Worm (Caenorhabditis elegans) whole organism, L1 larva: ENCODE data around the gene cnc-4.
A peak's percentile ranks its signal among the peaks of the same experiment; 100 is the strongest.

Source experiments
- C16A3.4 ChIP-seq: fragments of 150-350 bp; optimal IDR thresholded peaks from 2 replicates; lab custom pipeline; 2014; ENCODE audit warnings: missing biosample characterization, missing genetic modification characterization
- C34B4.2 ChIP-seq: sonication (generic microtip); optimal IDR thresholded peaks from 2 replicates; lab custom pipeline; 2017; ENCODE audit warnings: mild to moderate bottlenecking, missing genetic modification characterization, missing compliant biosample characterization
- Y116A8C.19 ChIP-seq: sonication (generic microtip); optimal IDR thresholded peaks from 2 replicates; lab custom pipeline; 2016; ENCODE audit warnings: missing compliant biosample characterization, missing genetic modification characterization, borderline replicate concordance
- alr-1 ChIP-seq: fragments of 200-800 bp; sonication (Bioruptor generic); optimal IDR thresholded peaks from 2 replicates; lab custom pipeline; 2018; ENCODE audit warnings: borderline replicate concordance, mild to moderate bottlenecking, missing genetic modification characterization, missing compliant biosample characterization
- blmp-1 ChIP-seq: fragments of 150-350 bp; optimal IDR thresholded peaks from 2 replicates; lab custom pipeline; 2014; ENCODE audit warnings: missing biosample characterization, missing genetic modification characterization
- ceh-82 ChIP-seq, 3 experiments: fragments of 150-350 bp in 1 of 3; sonication (generic microtip) in 2 of 3; optimal IDR thresholded peaks; 2 replicates each; lab custom pipeline; 2014 to 2017; ENCODE audit warnings: missing biosample characterization in 3 of 3, missing genetic modification characterization in 3 of 3
- ces-1 ChIP-seq: fragments of 150-350 bp; optimal IDR thresholded peaks from 2 replicates; lab custom pipeline; 2014; ENCODE audit warnings: missing biosample characterization, missing genetic modification reagents, missing genetic modification characterization
- dpl-1 ChIP-seq, 3 experiments: fragments of 150-350 bp in 2 of 3; sonication (generic microtip) in 1 of 3; optimal IDR thresholded peaks; 2 replicates each; lab custom pipeline; 2014 to 2017; ENCODE audit warnings: missing biosample characterization in 3 of 3, missing genetic modification characterization in 3 of 3, missing genetic modification reagents in 3 of 3
- egl-13 ChIP-seq: sonication (generic microtip); optimal IDR thresholded peaks from 2 replicates; lab custom pipeline; 2016; ENCODE audit warnings: missing genotype, missing genetic modification reagents, missing genetic modification characterization, missing compliant biosample characterization
- egl-27 ChIP-seq, 2 experiments: fragments of 150-350 bp in 1 of 2; sonication (generic microtip); optimal IDR thresholded peaks; 3 replicates each; lab custom pipeline; 2017 to 2018; ENCODE audit warnings: missing biosample characterization in 2 of 2, missing genetic modification characterization in 2 of 2, missing genetic modification reagents in 2 of 2
- elt-3 ChIP-seq, 6 experiments: fragments of 150-350 bp in 1 of 6; sonication (generic microtip); optimal IDR thresholded peaks; 2 replicates each; lab custom pipeline; 2017 to 2018; ENCODE audit warnings: missing biosample characterization in 6 of 6, missing genetic modification characterization in 6 of 6, inconsistent platforms in 1 of 6
- fkh-8 ChIP-seq: sonication (generic microtip); optimal IDR thresholded peaks from 2 replicates; lab custom pipeline; 2016; ENCODE audit warnings: mild to moderate bottlenecking, missing genetic modification characterization, missing compliant biosample characterization
- hlh-17 ChIP-seq: fragments of 200-800 bp; sonication (Bioruptor generic); optimal IDR thresholded peaks from 2 replicates; lab custom pipeline; 2018; ENCODE audit warnings: missing genetic modification characterization, mild to moderate bottlenecking, missing compliant biosample characterization, moderate library complexity, borderline replicate concordance
- lin-13 ChIP-seq: fragments of 150-350 bp; optimal IDR thresholded peaks from 2 replicates; lab custom pipeline; 2014; ENCODE audit warnings: missing biosample characterization, missing genetic modification reagents, missing genetic modification characterization
- lir-3 ChIP-seq: sonication (generic microtip); optimal IDR thresholded peaks from 2 replicates; lab custom pipeline; 2016; ENCODE audit warnings: mild to moderate bottlenecking, missing genetic modification characterization, moderate library complexity, missing compliant biosample characterization; ENCODE audit not compliant: poor library complexity
- mab-9 ChIP-seq: fragments of 200-800 bp; sonication (Bioruptor generic); IDR thresholded peaks from 2 replicates; pipeline ENCODE4 v1.3.6; 2022; ENCODE audit warnings: missing genetic modification reagents, missing genetic modification characterization, missing compliant biosample characterization
- nhr-11 ChIP-seq: fragments of 150-350 bp; optimal IDR thresholded peaks from 2 replicates; lab custom pipeline; 2014; ENCODE audit warnings: missing biosample characterization, missing genetic modification characterization
- nhr-20 ChIP-seq: sonication (generic microtip); optimal IDR thresholded peaks from 2 replicates; lab custom pipeline; 2016; ENCODE audit warnings: mild to moderate bottlenecking, missing genetic modification characterization, missing compliant biosample characterization
- nhr-237 ChIP-seq: fragments of 150-350 bp; optimal IDR thresholded peaks from 2 replicates; lab custom pipeline; 2014; ENCODE audit warnings: missing biosample characterization, missing genetic modification characterization
- nhr-71 ChIP-seq: sonication (generic microtip); optimal IDR thresholded peaks from 2 replicates; lab custom pipeline; 2016; ENCODE audit warnings: mild to moderate bottlenecking, missing genetic modification characterization, moderate library complexity, missing compliant biosample characterization
- nhr-76 ChIP-seq: sonication (generic microtip); optimal IDR thresholded peaks from 2 replicates; lab custom pipeline; 2017; ENCODE audit warnings: missing biosample characterization, missing genetic modification characterization
- nhr-77 ChIP-seq: fragments of 150-350 bp; optimal IDR thresholded peaks from 2 replicates; lab custom pipeline; 2014; ENCODE audit warnings: missing biosample characterization, missing genetic modification characterization
- nhr-84 ChIP-seq: sonication (generic microtip); optimal IDR thresholded peaks from 2 replicates; lab custom pipeline; 2017; ENCODE audit warnings: missing biosample characterization, missing genetic modification characterization
- nhr-85 ChIP-seq: sonication (generic microtip); peaks from one replicate; lab custom pipeline; 2016; ENCODE audit warnings: missing genetic modification characterization, inconsistent platforms, missing compliant biosample characterization
- pqm-1 ChIP-seq: sonication (generic microtip); optimal IDR thresholded peaks from 3 replicates; lab custom pipeline; 2017; ENCODE audit warnings: missing biosample characterization, missing genetic modification characterization
- snu-23 ChIP-seq: sonication (generic microtip); optimal IDR thresholded peaks from 2 replicates; lab custom pipeline; 2016; ENCODE audit warnings: missing genetic modification characterization, missing compliant biosample characterization
- sup-37 ChIP-seq: fragments of 200-800 bp; sonication (Bioruptor generic); optimal IDR thresholded peaks from 2 replicates; lab custom pipeline; 2018; ENCODE audit warnings: mild to moderate bottlenecking, missing genetic modification characterization, missing compliant biosample characterization
- tlp-1 ChIP-seq: fragments of 150-350 bp; optimal IDR thresholded peaks from 2 replicates; lab custom pipeline; 2014; ENCODE audit warnings: missing biosample characterization, missing genetic modification characterization
- unc-30 ChIP-seq: sonication (generic microtip); optimal IDR thresholded peaks from 2 replicates; lab custom pipeline; 2017; ENCODE audit warnings: missing biosample characterization, missing genetic modification characterization
- unc-86 ChIP-seq: sonication (generic microtip); optimal IDR thresholded peaks from 2 replicates; lab custom pipeline; 2016; ENCODE audit warnings: missing genetic modification characterization, missing compliant biosample characterization
- zag-1 ChIP-seq: fragments of 150-350 bp; optimal IDR thresholded peaks from 2 replicates; lab custom pipeline; 2014; ENCODE audit warnings: missing biosample characterization, missing genetic modification characterization
- zip-4 ChIP-seq: fragments of 200-800 bp; sonication (Bioruptor generic); optimal IDR thresholded peaks from 2 replicates; lab custom pipeline; 2018; ENCODE audit warnings: mild to moderate bottlenecking, missing genetic modification characterization, moderate library complexity, missing compliant biosample characterization
- ztf-11 ChIP-seq, 2 experiments: sonication (generic microtip); optimal IDR thresholded peaks; 2 replicates each; lab custom pipeline; 2016 to 2017; ENCODE audit warnings: missing genetic modification characterization in 2 of 2, missing biosample characterization in 1 of 2, missing compliant biosample characterization in 1 of 2
- ztf-4 ChIP-seq: fragments of 150-350 bp; optimal IDR thresholded peaks from 2 replicates; lab custom pipeline; 2014; ENCODE audit warnings: missing biosample characterization, missing genetic modification characterization

The cnc-4 gene

ce11 chrV:1442042-1442441, 5.0 kb upstream of the cnc-4 start, which contains the start of gene cnc-11:
TSS of gene cnc-11 (plus strand) at chrV:1442342.
- no peak for TF ChIP-seq lin-13
- no peak for TF ChIP-seq nhr-20 (tag; lab: Kevin White, UChicago)
- no peak for TF ChIP-seq egl-13
- TF ChIP-seq ztf-11 (tag; optimal IDR thresholded peaks at IDR 0.05; lab: Kevin White, UChicago) = no peak
- TF ChIP-seq zag-1 = no peak
- no peak for TF ChIP-seq alr-1 (tag; lab: Kevin White, UChicago)
- no peak for TF ChIP-seq fkh-8 (tag; lab: Kevin White, UChicago)
- TF ChIP-seq C34B4.2 = no peak
- no peak for TF ChIP-seq nhr-85
- no peak for TF ChIP-seq blmp-1 (tag; lab: Kevin White, UChicago)
- TF ChIP-seq hlh-17 (GFP tag; lab: Kevin White, UChicago) = no peak

ce11 chrV:1444180-1444579, 2.8 kb upstream of the cnc-4 start, which contains the start of gene cnc-1:
TSS of gene cnc-1 (minus strand) at chrV:1444280.
- TF ChIP-seq ceh-82 (tag; optimal IDR thresholded peaks at IDR 0.05; lab: Kevin White, UChicago) (no peak), nhr-76 (tag; lab: Kevin White, UChicago) (no peak), zip-4 (no peak), ztf-4 (tag; lab: Kevin White, UChicago) (no peak), snu-23 (no peak), nhr-11 (no peak), dpl-1 (GFP tag; optimal IDR thresholded peaks at IDR 0.05; lab: Kevin White, UChicago) (no peak)

- no peak for TF ChIP-seq nhr-84 (tag; lab: Kevin White, UChicago)
Measured at ce11 chrV:1445081-1445480, 1.9 kb upstream of the cnc-4 start, which contains the start of gene cnc-5. TSS of gene cnc-5 (plus strand) at chrV:1445381.

ce11 chrV:1447724-1448123, 729 bp downstream of the cnc-4 start, which contains the start of gene cnc-3:
TSS of gene cnc-3 (plus strand) at chrV:1448004.
- TF ChIP-seq mab-9 (GFP tag; lab: Robert Waterston, UW) (no peak), nhr-71 (tag; lab: Kevin White, UChicago) (peak; percentile 13), elt-3 (tag; optimal IDR thresholded peaks at IDR 0.05; lab: Kevin White, UChicago) (peak in 1 of 6 experiments; percentile 16), blmp-1 (tag; lab: Kevin White, UChicago) (peak; percentile 65), nhr-76 (tag; lab: Kevin White, UChicago) (no peak), nhr-85 (peak; percentile 50), ztf-4 (tag; lab: Kevin White, UChicago) (peak; percentile 46), unc-86 (tag; lab: Kevin White, UChicago) (no peak)

ce11 chrV:1450160-1450559, 3.2 kb downstream of the cnc-4 start, which contains the start of gene cnc-2:
TSS of gene cnc-2 (minus strand) at chrV:1450183.
- TF ChIP-seq blmp-1 (tag; lab: Kevin White, UChicago) (peak; percentile 9), alr-1 (tag; lab: Kevin White, UChicago) (no peak), nhr-85 (peak; percentile 70)

- TF ChIP-seq elt-3 (tag; optimal IDR thresholded peaks at IDR 0.05; lab: Kevin White, UChicago) (no peak), mab-9 (GFP tag; lab: Robert Waterston, UW) (0 out of 2 replicates have a peak, but pooled peaks have one; percentile 16), sup-37 (GFP tag; lab: Kevin White, UChicago) (no peak), nhr-237 (no peak), nhr-77 (tag; lab: Kevin White, UChicago) (no peak), ztf-4 (tag; lab: Kevin White, UChicago) (no peak), zip-4 (no peak), egl-27 (tag; optimal IDR thresholded peaks at IDR 0.05; lab: Kevin White, UChicago) (no peak)
Measured at ce11 chrV:1451334-1451733, 4.3 kb downstream of the cnc-4 start, which contains the start of gene srj-23. TSS of gene srj-23 (plus strand) at chrV:1451634.

ce11 chrV:1454762-1455161, 7.8 kb downstream of the cnc-4 start, which contains the start of gene chil-14:
TSS of gene chil-14 (plus strand) at chrV:1455062.
- TF ChIP-seq C16A3.4 (tag; lab: Kevin White, UChicago) = no peak
- TF ChIP-seq pqm-1 (tag; lab: Kevin White, UChicago) = no peak
- TF ChIP-seq Y116A8C.19 = no peak
- TF ChIP-seq unc-30 (tag; lab: Kevin White, UChicago) = no peak
- TF ChIP-seq tlp-1 (tag; lab: Kevin White, UChicago) = no peak
- TF ChIP-seq lir-3 (tag; lab: Kevin White, UChicago) = no peak
- no peak for TF ChIP-seq unc-86 (tag; lab: Kevin White, UChicago)
- no peak for TF ChIP-seq fkh-8 (tag; lab: Kevin White, UChicago)
- TF ChIP-seq ces-1 = no peak
